Fruit fly (Drosophila melanogaster) whole organism, wandering third instar larva: ENCODE results near the gene CG15525.
A peak's percentile ranks its signal among the peaks of the same experiment; 100 is the strongest.

Experiments
- Abd-B ChIP-seq: fragments of >200 bp; optimal IDR thresholded peaks from 2 replicates; lab custom pipeline; 2017; ENCODE audit warnings: missing biosample characterization, missing genetic modification characterization
- CG32264 ChIP-seq: fragments of 200-800 bp; sonication (Bioruptor generic); optimal IDR thresholded peaks from 2 replicates; lab custom pipeline; 2016; ENCODE audit warnings: missing biosample characterization, missing genetic modification characterization
- CG9705 ChIP-seq: fragments of 200-800 bp; sonication (Bioruptor generic); optimal IDR thresholded peaks from 2 replicates; lab custom pipeline; 2018; ENCODE audit warnings: missing biosample characterization, mild to moderate bottlenecking, missing genetic modification characterization
- CrebA ChIP-seq: fragments of 200-800 bp; sonication (Bioruptor generic); optimal IDR thresholded peaks from 2 replicates; lab custom pipeline; 2016; ENCODE audit warnings: missing biosample characterization, mild to moderate bottlenecking, missing genetic modification characterization, borderline replicate concordance
- Dfd ChIP-seq: fragments of >200 bp; optimal IDR thresholded peaks from 2 replicates; lab custom pipeline; 2017; ENCODE audit warnings: missing biosample characterization, missing genetic modification characterization
- Dif ChIP-seq: fragments of 200-275, 200-300 bp; sonication (Bioruptor generic); optimal IDR thresholded peaks from 2 replicates; lab custom pipeline; 2018; ENCODE audit warnings: missing biosample characterization, missing genetic modification characterization; ENCODE audit not compliant: partially characterized antibody
- GATAd ChIP-seq: sonication (Bioruptor generic); optimal IDR thresholded peaks from 2 replicates; lab custom pipeline; 2016; ENCODE audit warnings: missing biosample characterization, missing genetic modification characterization
- HLH106 ChIP-seq: fragments of 200-800 bp; optimal IDR thresholded peaks from 3 replicates; lab custom pipeline; 2019; ENCODE audit warnings: missing biosample characterization, mild to moderate bottlenecking, missing genetic modification characterization, moderate library complexity
- Hnf4 ChIP-seq: fragments of 200-800 bp; sonication (Bioruptor generic); optimal IDR thresholded peaks from 2 replicates; lab custom pipeline; 2016; ENCODE audit warnings: missing biosample characterization, mild to moderate bottlenecking, missing genetic modification characterization
- Hr78 ChIP-seq: fragments of >200 bp; optimal IDR thresholded peaks from 2 replicates; lab custom pipeline; 2017; ENCODE audit warnings: missing biosample characterization, missing genetic modification characterization
- Hr83 ChIP-seq: fragments of 200-300 bp; sonication (Bioruptor generic); optimal IDR thresholded peaks from 2 replicates; lab custom pipeline; 2016; ENCODE audit warnings: missing biosample characterization, mild to moderate bottlenecking, missing genetic modification characterization, moderate library complexity; ENCODE audit not compliant: poor library complexity, severe bottlenecking
- Jra ChIP-seq: sonication (Bioruptor generic); optimal IDR thresholded peaks from 2 replicates; lab custom pipeline; 2016; ENCODE audit warnings: missing biosample characterization, missing genetic modification characterization
- Mio ChIP-seq: sonication (Bioruptor generic); optimal IDR thresholded peaks from 2 replicates; lab custom pipeline; 2016; ENCODE audit warnings: missing biosample characterization, missing genetic modification characterization
- Myc ChIP-seq: fragments of >200 bp; optimal IDR thresholded peaks from 2 replicates; lab custom pipeline; 2017
- N ChIP-seq: fragments of >200 bp; optimal IDR thresholded peaks from 2 replicates; lab custom pipeline; 2018; ENCODE audit warnings: missing biosample characterization, missing external identifiers, missing genetic modification characterization
- OdsH ChIP-seq: fragments of 200-800 bp; sonication (Bioruptor generic); optimal IDR thresholded peaks from 2 replicates; lab custom pipeline; 2016; ENCODE audit warnings: missing biosample characterization, mild to moderate bottlenecking, missing genetic modification characterization
- Rel ChIP-seq, 2 experiments: fragments of 200-800 bp; sonication (Bioruptor generic) in 1 of 2; optimal IDR thresholded peaks; 2 replicates in 1 of 2; 3 replicates in 1 of 2; lab custom pipeline; 2016 to 2019; ENCODE audit warnings: mild to moderate bottlenecking in 2 of 2, missing biosample characterization in 2 of 2, missing genetic modification characterization in 2 of 2, moderate library complexity in 1 of 2
- Sp1 ChIP-seq: fragments of 200-800 bp; sonication (Bioruptor generic); optimal IDR thresholded peaks from 3 replicates; lab custom pipeline; 2019; ENCODE audit warnings: missing biosample characterization, mild to moderate bottlenecking, missing genetic modification characterization, moderate library complexity
- Vsx2 ChIP-seq: fragments of 200-300, 225-300 bp; sonication (Bioruptor generic); optimal IDR thresholded peaks from 2 replicates; lab custom pipeline; 2018; ENCODE audit warnings: missing biosample characterization, missing genetic modification characterization; ENCODE audit not compliant: partially characterized antibody
- br ChIP-seq: fragments of 200-800 bp; sonication (Bioruptor generic); optimal IDR thresholded peaks from 2 replicates; lab custom pipeline; 2016; ENCODE audit warnings: missing biosample characterization, missing genetic modification characterization
- brk ChIP-seq: fragments of 200-800 bp; sonication (Bioruptor generic); optimal IDR thresholded peaks from 2 replicates; lab custom pipeline; 2016; ENCODE audit warnings: missing biosample characterization, mild to moderate bottlenecking, missing genetic modification characterization
- dl ChIP-seq, 2 experiments: fragments of 175-275, 200-275 bp in 1 of 2; fragments of 200-275 bp in 1 of 2; sonication (Bioruptor generic); optimal IDR thresholded peaks; lab custom pipeline; 2018; ENCODE audit warnings: mild to moderate bottlenecking in 2 of 2, missing biosample characterization in 2 of 2, missing genetic modification characterization in 2 of 2, moderate library complexity in 2 of 2; ENCODE audit not compliant: partially characterized antibody in 2 of 2, insufficient read depth in 1 of 2
- dmrt93B ChIP-seq: fragments of 200-800 bp; sonication (Bioruptor generic); optimal IDR thresholded peaks from 2 replicates; lab custom pipeline; 2018; ENCODE audit warnings: missing biosample characterization, mild to moderate bottlenecking, missing genetic modification characterization
- dsf ChIP-seq: sonication (Bioruptor generic); optimal IDR thresholded peaks from 2 replicates; lab custom pipeline; 2016; ENCODE audit warnings: missing biosample characterization, missing genetic modification characterization, borderline replicate concordance
- ey ChIP-seq: fragments of 200-800 bp; sonication (Bioruptor generic); optimal IDR thresholded peaks from 2 replicates; lab custom pipeline; 2016; ENCODE audit warnings: missing biosample characterization, missing genetic modification characterization
- foxo ChIP-seq, 2 experiments: fragments of 200-800 bp; sonication (Bioruptor generic); optimal IDR thresholded peaks; 2 replicates in 1 of 2; 3 replicates in 1 of 2; lab custom pipeline; 2016 to 2017; ENCODE audit warnings: missing biosample characterization in 2 of 2, missing genetic modification characterization in 2 of 2
- fru ChIP-seq: fragments of 200-800 bp; sonication (Bioruptor generic); optimal IDR thresholded peaks from 3 replicates; lab custom pipeline; 2016; ENCODE audit warnings: missing biosample characterization, mild to moderate bottlenecking, missing genetic modification characterization
- h ChIP-seq: fragments of 200-800 bp; sonication (Bioruptor generic); optimal IDR thresholded peaks from 3 replicates; lab custom pipeline; 2016; ENCODE audit warnings: missing biosample characterization, mild to moderate bottlenecking, missing genetic modification characterization
- jim ChIP-seq: fragments of 175-275, 200-325 bp; sonication (Bioruptor generic); optimal IDR thresholded peaks from 2 replicates; lab custom pipeline; 2016; ENCODE audit warnings: missing biosample characterization, mild to moderate bottlenecking, missing genetic modification characterization
- lola ChIP-seq: fragments of >200 bp; optimal IDR thresholded peaks from 2 replicates; lab custom pipeline; 2017; ENCODE audit warnings: missing biosample characterization, missing genetic modification characterization
- pan ChIP-seq: fragments of >200 bp; optimal IDR thresholded peaks from 2 replicates; lab custom pipeline; 2017
- psq ChIP-seq: fragments of 200-800 bp; sonication (Bioruptor generic); optimal IDR thresholded peaks from 3 replicates; lab custom pipeline; 2017; ENCODE audit warnings: missing biosample characterization, mild to moderate bottlenecking, missing genetic modification characterization, moderate library complexity
- rgr ChIP-seq: fragments of 200-800 bp; sonication (Bioruptor generic); optimal IDR thresholded peaks from 3 replicates; lab custom pipeline; 2016; ENCODE audit warnings: missing biosample characterization, mild to moderate bottlenecking, missing genetic modification characterization
- sage ChIP-seq: fragments of 200-800 bp; sonication (Bioruptor generic); optimal IDR thresholded peaks from 2 replicates; lab custom pipeline; 2016; ENCODE audit warnings: missing biosample characterization, mild to moderate bottlenecking, missing genetic modification characterization
- sv ChIP-seq: fragments of 200-800 bp; sonication (Bioruptor generic); optimal IDR thresholded peaks from 3 replicates; lab custom pipeline; 2016; ENCODE audit warnings: missing biosample characterization, missing genetic modification characterization
- tai ChIP-seq: sonication (Bioruptor generic); optimal IDR thresholded peaks from 2 replicates; lab custom pipeline; 2016; ENCODE audit warnings: missing biosample characterization, missing genetic modification characterization
- usp ChIP-seq: fragments of >200 bp; optimal IDR thresholded peaks from 2 replicates; lab custom pipeline; 2017; ENCODE audit warnings: missing biosample characterization, missing genetic modification characterization
- woc ChIP-seq: sonication (Bioruptor generic); optimal IDR thresholded peaks from 2 replicates; lab custom pipeline; 2016; ENCODE audit warnings: missing biosample characterization, mild to moderate bottlenecking, missing genetic modification characterization

Gene CG15525

dm6 chr3R:30022452-30023028 is 25.1 kb upstream of the CG15525 start, which contains the start of the genes RpS28a and Axn:
Gene RpS28a (minus strand): TSS chr3R:30022648.
Gene Axn (plus strand): TSS chr3R:30022842.
- TF ChIP-seq dmrt93B (GFP tag; lab: Kevin White, UChicago) = no peak
- peak; percentile 72 for TF ChIP-seq Myc (lab: Kevin White, UChicago)
- TF ChIP-seq Dfd (GFP tag; lab: Kevin White, UChicago) = no peak
- no peak for TF ChIP-seq Vsx2 (GFP tag; lab: Kevin White, UChicago)
- no peak for TF ChIP-seq CG32264 (GFP tag; lab: Kevin White, UChicago)
- TF ChIP-seq Sp1 (GFP tag; lab: Kevin White, UChicago) = no peak
- TF ChIP-seq woc (GFP tag; lab: Kevin White, UChicago) = no peak
- peak; percentile 23 for TF ChIP-seq Hr78 (GFP tag; lab: Kevin White, UChicago)
- no peak for TF ChIP-seq sage

dm6 chr3R:30021559-30022451 is 24.3 kb upstream of the CG15525 start, which contains the start of gene Mgat2:
Gene Mgat2 (minus strand): TSS chr3R:30022221.
- TF ChIP-seq Hnf4 (GFP tag; lab: Kevin White, UChicago) = no peak
- no peak for TF ChIP-seq pan
- TF ChIP-seq HLH106 (tag; lab: Kevin White, UChicago) = no peak
- no peak for TF ChIP-seq dmrt93B (GFP tag; lab: Kevin White, UChicago)
- no peak for TF ChIP-seq woc (GFP tag; lab: Kevin White, UChicago)
- TF ChIP-seq Hr78 (GFP tag; lab: Kevin White, UChicago) = no peak
- TF ChIP-seq h (GFP tag; lab: Kevin White, UChicago) = no peak
- TF ChIP-seq usp = no peak
- peak; percentile 57 for TF ChIP-seq Sp1 (GFP tag; lab: Kevin White, UChicago)
- no peak for TF ChIP-seq Rel (GFP tag; optimal IDR thresholded peaks at IDR 0.05; lab: Kevin White, UChicago)
- TF ChIP-seq Rel (tag; optimal IDR thresholded peaks at IDR 0.05; lab: Kevin White, UChicago) = peak; percentile 70
- TF ChIP-seq lola (GFP tag; lab: Kevin White, UChicago) = no peak
- TF ChIP-seq dl (GFP tag; optimal IDR thresholded peaks at IDR 0.05; lab: Kevin White, UChicago; ENCODE audit: insufficient read depth in 1 of 2, partially characterized antibody in 2 of 2) = peak in 1 of 2 experiments; percentile 41
- TF ChIP-seq Jra = peak; percentile 59
- TF ChIP-seq foxo (GFP tag; optimal IDR thresholded peaks at IDR 0.05; lab: Kevin White, UChicago) = no peak
- no peak for TF ChIP-seq brk
- TF ChIP-seq CG32264 (GFP tag; lab: Kevin White, UChicago) = no peak
- TF ChIP-seq GATAd = no peak
- no peak for TF ChIP-seq sage
- TF ChIP-seq Myc (lab: Kevin White, UChicago) = no peak
- no peak for TF ChIP-seq rgr (GFP tag; lab: Kevin White, UChicago)
- TF ChIP-seq CG9705 (GFP tag; lab: Kevin White, UChicago) = no peak
- no peak for TF ChIP-seq Abd-B (GFP tag; lab: Kevin White, UChicago)
- TF ChIP-seq dsf (GFP tag; lab: Kevin White, UChicago) = no peak
- TF ChIP-seq N = no peak
- TF ChIP-seq CrebA = no peak
- TF ChIP-seq tai (GFP tag; lab: Kevin White, UChicago) = no peak
- TF ChIP-seq ey (GFP tag; lab: Kevin White, UChicago) = no peak
- peak; percentile 19 for TF ChIP-seq br
- TF ChIP-seq sv = no peak
- TF ChIP-seq Hr83 (GFP tag; lab: Kevin White, UChicago) = no peak
- peak; percentile 81 for TF ChIP-seq Dif
- peak; percentile 11 for TF ChIP-seq psq (GFP tag; lab: Kevin White, UChicago)
- TF ChIP-seq Vsx2 (GFP tag; lab: Kevin White, UChicago) = peak; percentile 26
- TF ChIP-seq OdsH = no peak
- TF ChIP-seq Mio = no peak
- TF ChIP-seq jim (GFP tag; lab: Kevin White, UChicago) = no peak
- no peak for TF ChIP-seq Dfd (GFP tag; lab: Kevin White, UChicago)
- no peak for TF ChIP-seq fru
- TF ChIP-seq, all 38 proteins: peak for 8
